Worm (Caenorhabditis elegans): ENCODE measurements around the gene grd-11.

Gene grd-11

ce11 chrV:20387415-20387814 lies 30.8 kb downstream of the grd-11 start, which contains the start of gene F53H2.1:
Gene F53H2.1, plus strand, starts transcription at chrV:20387715.
- TF ChIP-seq flt-1 (GFP tag; IDR thresholded peaks at IDR 0.05): no peak
- TF ChIP-seq ref-1 (GFP tag; conservative IDR thresholded peaks at IDR 0.05): no peak
- TF ChIP-seq klf-2 (GFP tag; conservative IDR thresholded peaks at IDR 0.05): no peak
- no peak for TF ChIP-seq tab-1 (GFP tag; IDR thresholded peaks at IDR 0.05)
- TF ChIP-seq T22C8.4 (GFP tag; IDR thresholded peaks at IDR 0.05): no peak
- TF ChIP-seq ztf-29 (GFP tag; IDR thresholded peaks at IDR 0.05): no peak
- no peak for TF ChIP-seq cog-1 (tag; optimal IDR thresholded peaks at IDR 0.05)
- TF ChIP-seq ztf-23 (GFP tag; IDR thresholded peaks at IDR 0.05): no peak
- TF ChIP-seq med-1 (GFP tag; optimal IDR thresholded peaks at IDR 0.05; ENCODE audit: insufficient read depth): no peak

- TF ChIP-seq klf-2 (GFP tag; conservative IDR thresholded peaks at IDR 0.05) (no peak), tab-1 (GFP tag; IDR thresholded peaks at IDR 0.05) (no peak), med-1 (GFP tag; optimal IDR thresholded peaks at IDR 0.05; ENCODE audit: insufficient read depth) (no peak), ref-1 (GFP tag; conservative IDR thresholded peaks at IDR 0.05) (no peak), cog-1 (tag; optimal IDR thresholded peaks at IDR 0.05) (no peak), flt-1 (GFP tag; IDR thresholded peaks at IDR 0.05) (no peak)
Observed at ce11 chrV:20393773-20394172, 37.2 kb downstream of the grd-11 start, which contains the start of gene cnc-7. Gene cnc-7, plus strand, starts transcription at chrV:20394073.

ce11 chrV:20399532-20400068 lies 43.0 kb downstream of the grd-11 start:
- TF ChIP-seq ztf-29 (GFP tag; IDR thresholded peaks at IDR 0.05): no peak
- no peak for TF ChIP-seq ref-1 (GFP tag; conservative IDR thresholded peaks at IDR 0.05)
- TF ChIP-seq med-1 (GFP tag; optimal IDR thresholded peaks at IDR 0.05; ENCODE audit: insufficient read depth): no peak
- no peak for TF ChIP-seq klf-2 (GFP tag; conservative IDR thresholded peaks at IDR 0.05)
- TF ChIP-seq ztf-23 (GFP tag; IDR thresholded peaks at IDR 0.05): no peak
- no peak for TF ChIP-seq T22C8.4 (GFP tag; IDR thresholded peaks at IDR 0.05)
- TF ChIP-seq cog-1 (tag; optimal IDR thresholded peaks at IDR 0.05): no peak
- no peak for TF ChIP-seq tab-1 (GFP tag; IDR thresholded peaks at IDR 0.05)
- no peak for TF ChIP-seq flt-1 (GFP tag; IDR thresholded peaks at IDR 0.05)

- TF ChIP-seq tab-1 (GFP tag; IDR thresholded peaks at IDR 0.05) (no peak), ztf-23 (GFP tag; IDR thresholded peaks at IDR 0.05) (no peak), ref-1 (GFP tag; conservative IDR thresholded peaks at IDR 0.05) (no peak), cog-1 (tag; optimal IDR thresholded peaks at IDR 0.05) (no peak), T22C8.4 (GFP tag; IDR thresholded peaks at IDR 0.05) (no peak), med-1 (GFP tag; optimal IDR thresholded peaks at IDR 0.05; ENCODE audit: insufficient read depth) (no peak)
Observed at ce11 chrV:20402842-20403241, 46.3 kb downstream of the grd-11 start.

- TF ChIP-seq ref-1 (GFP tag; conservative IDR thresholded peaks at IDR 0.05) (no peak), cog-1 (tag; optimal IDR thresholded peaks at IDR 0.05) (no peak), tab-1 (GFP tag; IDR thresholded peaks at IDR 0.05) (no peak), klf-2 (GFP tag; conservative IDR thresholded peaks at IDR 0.05) (no peak), ztf-29 (GFP tag; IDR thresholded peaks at IDR 0.05) (no peak), flt-1 (GFP tag; IDR thresholded peaks at IDR 0.05) (no peak), med-1 (GFP tag; optimal IDR thresholded peaks at IDR 0.05; ENCODE audit: insufficient read depth) (no peak), ztf-23 (GFP tag; IDR thresholded peaks at IDR 0.05) (no peak), T22C8.4 (GFP tag; IDR thresholded peaks at IDR 0.05) (no peak)
Observed at ce11 chrV:20406817-20407216, 50.2 kb downstream of the grd-11 start.

ce11 chrV:20409016-20409415 lies 52.4 kb downstream of the grd-11 start:
- TF ChIP-seq ref-1 (GFP tag; conservative IDR thresholded peaks at IDR 0.05) (no peak), cog-1 (tag; optimal IDR thresholded peaks at IDR 0.05) (no peak), tab-1 (GFP tag; IDR thresholded peaks at IDR 0.05) (no peak), ztf-23 (GFP tag; IDR thresholded peaks at IDR 0.05) (no peak), flt-1 (GFP tag; IDR thresholded peaks at IDR 0.05) (no peak), klf-2 (GFP tag; conservative IDR thresholded peaks at IDR 0.05) (no peak), T22C8.4 (GFP tag; IDR thresholded peaks at IDR 0.05) (no peak), med-1 (GFP tag; optimal IDR thresholded peaks at IDR 0.05; ENCODE audit: insufficient read depth) (no peak), ztf-29 (GFP tag; IDR thresholded peaks at IDR 0.05) (no peak)

ce11 chrV:20410285-20410684 lies 53.7 kb downstream of the grd-11 start:
- TF ChIP-seq klf-2 (GFP tag; conservative IDR thresholded peaks at IDR 0.05) (no peak), T22C8.4 (GFP tag; IDR thresholded peaks at IDR 0.05) (no peak), flt-1 (GFP tag; IDR thresholded peaks at IDR 0.05) (no peak), ref-1 (GFP tag; conservative IDR thresholded peaks at IDR 0.05) (no peak), tab-1 (GFP tag; IDR thresholded peaks at IDR 0.05) (no peak), ztf-23 (GFP tag; IDR thresholded peaks at IDR 0.05) (no peak), cog-1 (tag; optimal IDR thresholded peaks at IDR 0.05) (no peak), med-1 (GFP tag; optimal IDR thresholded peaks at IDR 0.05; ENCODE audit: insufficient read depth) (no peak), ztf-29 (GFP tag; IDR thresholded peaks at IDR 0.05) (no peak)

- TF ChIP-seq ztf-29 (GFP tag; IDR thresholded peaks at IDR 0.05) (no peak), T22C8.4 (GFP tag; IDR thresholded peaks at IDR 0.05) (no peak), tab-1 (GFP tag; IDR thresholded peaks at IDR 0.05) (no peak), flt-1 (GFP tag; IDR thresholded peaks at IDR 0.05) (no peak), ztf-23 (GFP tag; IDR thresholded peaks at IDR 0.05) (no peak), klf-2 (GFP tag; conservative IDR thresholded peaks at IDR 0.05) (no peak), med-1 (GFP tag; optimal IDR thresholded peaks at IDR 0.05; ENCODE audit: insufficient read depth) (no peak), ref-1 (GFP tag; conservative IDR thresholded peaks at IDR 0.05) (no peak), cog-1 (tag; optimal IDR thresholded peaks at IDR 0.05) (no peak)
Observed at ce11 chrV:20411659-20412058, 55.1 kb downstream of the grd-11 start, which contains the start of gene F53H2.3. Gene F53H2.3, minus strand, starts transcription at chrV:20411759.

- TF ChIP-seq flt-1 (GFP tag; IDR thresholded peaks at IDR 0.05) (no peak), cog-1 (tag; optimal IDR thresholded peaks at IDR 0.05) (no peak), tab-1 (GFP tag; IDR thresholded peaks at IDR 0.05) (no peak), klf-2 (GFP tag; conservative IDR thresholded peaks at IDR 0.05) (no peak), T22C8.4 (GFP tag; IDR thresholded peaks at IDR 0.05) (no peak), ref-1 (GFP tag; conservative IDR thresholded peaks at IDR 0.05) (no peak), ztf-29 (GFP tag; IDR thresholded peaks at IDR 0.05) (no peak), ztf-23 (GFP tag; IDR thresholded peaks at IDR 0.05) (no peak), med-1 (GFP tag; optimal IDR thresholded peaks at IDR 0.05; ENCODE audit: insufficient read depth) (no peak)
Observed at ce11 chrV:20412225-20412624, 55.7 kb downstream of the grd-11 start.
